Worm (Caenorhabditis elegans) whole organism, early embryonic: ENCODE measurements around the gene Y42H9AR.4.

Experiments
- aly-1 ChIP-seq: sonication (generic microtip); optimal IDR thresholded peaks from 2 replicates; lab custom pipeline; 2016; ENCODE audit warnings: missing genetic modification characterization, missing compliant biosample characterization
- tbx-11 ChIP-seq: fragments of 200-800 bp; sonication (Bioruptor generic); IDR thresholded peaks from 2 replicates; pipeline ENCODE4 v1.3.6; 2022; ENCODE audit warnings: missing genetic modification characterization, missing compliant biosample characterization

- no peak for TF ChIP-seq aly-1
- TF ChIP-seq tbx-11 (GFP tag; lab: Robert Waterston, UW): no peak
These were observed 31.2 kb downstream of the Y42H9AR.4 start for ce11 chrIV:8080782-8081181.
